Fruit fly (Drosophila melanogaster) whole organism, embryonic: Measurements from ENCODE around the gene CG7227.

Experiments
- B-H1 ChIP-seq: fragments of 200-800 bp; sonication (Bioruptor generic); IDR thresholded peaks from 3 replicates; pipeline ENCODE4 v1.3.6; 2022; ENCODE audit warnings: missing biosample characterization, missing genetic modification characterization
- CG10462 ChIP-seq: fragments of 200-800 bp; sonication (Bioruptor generic); optimal IDR thresholded peaks from 2 replicates; lab custom pipeline; 2016; ENCODE audit warnings: missing biosample characterization, missing genetic modification characterization
- CG10654 ChIP-seq: fragments of 200-800 bp; sonication (Bioruptor generic); optimal IDR thresholded peaks from 2 replicates; lab custom pipeline; 2016; ENCODE audit warnings: missing biosample characterization, missing genetic modification characterization
- CG12744 ChIP-seq: fragments of 200-800 bp; sonication (Bioruptor generic); optimal IDR thresholded peaks from 2 replicates; lab custom pipeline; 2016; ENCODE audit warnings: missing biosample characterization, missing genetic modification characterization
- CG12942 ChIP-seq: fragments of 200-800 bp; sonication (Bioruptor generic); optimal IDR thresholded peaks from 3 replicates; lab custom pipeline; 2016; ENCODE audit warnings: missing biosample characterization, missing genetic modification characterization
- CG13296 ChIP-seq: fragments of 200-800 bp; sonication (Bioruptor generic); optimal IDR thresholded peaks from 3 replicates; lab custom pipeline; 2018; ENCODE audit warnings: missing biosample characterization, mild to moderate bottlenecking, missing genetic modification characterization
- CG15073 ChIP-seq: fragments of 200-800 bp; sonication (Bioruptor generic); optimal IDR thresholded peaks from 2 replicates; lab custom pipeline; 2016; ENCODE audit warnings: missing biosample characterization, missing genetic modification characterization
- CG16813 ChIP-seq: fragments of 200-800 bp; sonication (Bioruptor generic); IDR thresholded peaks from 3 replicates; pipeline ENCODE4 v1.3.6; 2022; ENCODE audit warnings: missing biosample characterization, missing genetic modification characterization; ENCODE audit not compliant: partially characterized antibody
- CG18011 ChIP-seq: fragments of 200-800 bp; sonication (Bioruptor generic); optimal IDR thresholded peaks from 2 replicates; lab custom pipeline; 2017; ENCODE audit warnings: missing biosample characterization, missing genetic modification characterization, mild to moderate bottlenecking, moderate library complexity, missing genotype
- CG2129 ChIP-seq: fragments of 200-800 bp; sonication (Bioruptor generic); IDR thresholded peaks from 2 replicates; pipeline ENCODE4 v1.3.6; 2022; ENCODE audit warnings: missing biosample characterization, missing genetic modification characterization; ENCODE audit not compliant: partially characterized antibody
- CG2875 ChIP-seq: fragments of 200-800 bp; sonication (Bioruptor generic); optimal IDR thresholded peaks from 2 replicates; lab custom pipeline; 2017; ENCODE audit warnings: missing biosample characterization, mild to moderate bottlenecking, missing genetic modification characterization, missing genetic modification reagents
- CG31224 ChIP-seq: fragments of 200-800 bp; sonication (Bioruptor generic); IDR thresholded peaks from 2 replicates; pipeline ENCODE4 v1.3.6; 2022; ENCODE audit warnings: missing biosample characterization, missing genetic modification characterization
- CG32532 ChIP-seq: fragments of 200-800 bp; sonication (Bioruptor generic); IDR thresholded peaks from 2 replicates; pipeline ENCODE4 v1.3.6; 2022; ENCODE audit warnings: missing biosample characterization, missing genetic modification characterization
- CG5180 ChIP-seq: fragments of 200-800 bp; sonication (Bioruptor generic); optimal IDR thresholded peaks from 3 replicates; lab custom pipeline; 2017; ENCODE audit warnings: missing biosample characterization, missing genetic modification characterization, mild to moderate bottlenecking, moderate library complexity, missing genetic modification reagents
- CG9437 ChIP-seq: fragments of 200-800 bp; sonication (Bioruptor generic); optimal IDR thresholded peaks from 2 replicates; lab custom pipeline; 2018; ENCODE audit warnings: missing biosample characterization, mild to moderate bottlenecking, missing genetic modification characterization
- CG9797 ChIP-seq: fragments of 200-800 bp; sonication (Bioruptor generic); optimal IDR thresholded peaks from 3 replicates; lab custom pipeline; 2018; ENCODE audit warnings: missing biosample characterization, mild to moderate bottlenecking, missing genetic modification characterization
- Doc2 ChIP-seq: fragments of 200-800 bp; sonication (Bioruptor generic); IDR thresholded peaks from 2 replicates; pipeline ENCODE4 v1.3.6; 2022; ENCODE audit warnings: missing biosample characterization, missing genetic modification characterization
- Doc3 ChIP-seq: fragments of 200-800 bp; sonication (Bioruptor generic); IDR thresholded peaks from 3 replicates; pipeline ENCODE4 v1.3.6; 2022; ENCODE audit warnings: missing biosample characterization, missing genetic modification characterization; ENCODE audit not compliant: partially characterized antibody
- Drgx ChIP-seq: fragments of 200-800 bp; sonication (Bioruptor generic); IDR thresholded peaks from 2 replicates; pipeline ENCODE4 v1.3.6; 2022; ENCODE audit warnings: missing biosample characterization, missing genetic modification characterization
- Fer1 ChIP-seq: fragments of 200-800 bp; sonication (Bioruptor generic); optimal IDR thresholded peaks from 2 replicates; lab custom pipeline; 2017; ENCODE audit warnings: missing biosample characterization, mild to moderate bottlenecking, missing genetic modification characterization
- HLHmδ ChIP-seq: fragments of 200-800 bp; sonication (Bioruptor generic); optimal IDR thresholded peaks from 2 replicates; lab custom pipeline; 2018; ENCODE audit warnings: missing biosample characterization, mild to moderate bottlenecking, missing genetic modification characterization, moderate library complexity
- Hr3 ChIP-seq: fragments of 200-800 bp; sonication (Bioruptor generic); optimal IDR thresholded peaks from 3 replicates; lab custom pipeline; 2016; ENCODE audit warnings: missing biosample characterization, missing genetic modification characterization
- Jarid2 ChIP-seq: fragments of 200-800 bp; sonication (Bioruptor generic); optimal IDR thresholded peaks from 3 replicates; lab custom pipeline; 2017; ENCODE audit warnings: mild to moderate bottlenecking, missing biosample characterization, missing genetic modification reagents, missing genetic modification characterization
- Lim3 ChIP-seq: fragments of 200-800 bp; sonication (Bioruptor generic); IDR thresholded peaks from 2 replicates; pipeline ENCODE4 v1.3.6; 2022; ENCODE audit warnings: missing biosample characterization, missing genetic modification characterization
- MBD-R2 ChIP-seq: fragments of 200-800 bp; sonication (Bioruptor generic); IDR thresholded peaks from 2 replicates; pipeline ENCODE4 v1.3.6; 2022; ENCODE audit warnings: missing biosample characterization, missing genetic modification characterization
- Mes4 ChIP-seq: fragments of 200-800 bp; sonication (Bioruptor generic); optimal IDR thresholded peaks from 2 replicates; lab custom pipeline; 2016; ENCODE audit warnings: missing biosample characterization, missing genetic modification characterization
- NK7.1 ChIP-seq: fragments of 200-800 bp; sonication (Bioruptor generic); optimal IDR thresholded peaks from 3 replicates; lab custom pipeline; 2016; ENCODE audit warnings: missing biosample characterization, missing genetic modification characterization
- Pdp1 ChIP-seq, 2 experiments: fragments of 200-800 bp; sonication (Bioruptor generic); optimal IDR thresholded peaks; 3 replicates each; lab custom pipeline; 2016; ENCODE audit warnings: missing biosample characterization in 2 of 2, missing genetic modification characterization in 2 of 2, mild to moderate bottlenecking in 1 of 2, moderate library complexity in 1 of 2
- Poxn ChIP-seq: fragments of 200-800 bp; sonication (Bioruptor generic); IDR thresholded peaks from 2 replicates; pipeline ENCODE4 v1.3.6; 2022; ENCODE audit warnings: missing biosample characterization, missing genetic modification characterization
- ac ChIP-seq: fragments of 200-800 bp; sonication (Bioruptor generic); optimal IDR thresholded peaks from 3 replicates; lab custom pipeline; 2017; ENCODE audit warnings: missing biosample characterization, mild to moderate bottlenecking, missing genetic modification characterization
- al ChIP-seq: fragments of 200-800 bp; sonication (Bioruptor generic); IDR thresholded peaks from 2 replicates; pipeline ENCODE4 v1.3.6; 2022; ENCODE audit warnings: missing biosample characterization, missing genetic modification characterization
- bsh ChIP-seq, 2 experiments: fragments of 200-800 bp; sonication (Bioruptor generic); optimal IDR thresholded peaks; 2 replicates each; lab custom pipeline; 2017 to 2018; ENCODE audit warnings: mild to moderate bottlenecking in 2 of 2, missing biosample characterization in 2 of 2, missing genetic modification characterization in 2 of 2, moderate library complexity in 1 of 2
- chinmo ChIP-seq: fragments of 200-800 bp; sonication (Bioruptor generic); IDR thresholded peaks from 4 replicates; pipeline ENCODE4 v1.3.6; 2022; ENCODE audit warnings: missing biosample characterization, missing genetic modification characterization; ENCODE audit not compliant: partially characterized antibody
- danr ChIP-seq: fragments of 200-800 bp; sonication (Bioruptor generic); IDR thresholded peaks from 2 replicates; pipeline ENCODE4 v1.3.6; 2022; ENCODE audit warnings: missing biosample characterization, missing genetic modification characterization
- fd102C ChIP-seq: fragments of 200-800 bp; sonication (Bioruptor generic); optimal IDR thresholded peaks from 2 replicates; lab custom pipeline; 2018; ENCODE audit warnings: missing biosample characterization, mild to moderate bottlenecking, missing genetic modification characterization, moderate library complexity
- gcm ChIP-seq: fragments of 200-800 bp; sonication (Bioruptor generic); optimal IDR thresholded peaks from 2 replicates; lab custom pipeline; 2019; ENCODE audit warnings: missing biosample characterization, mild to moderate bottlenecking, missing genetic modification characterization, moderate library complexity
- gem ChIP-seq: fragments of 200-800 bp; sonication (Bioruptor generic); optimal IDR thresholded peaks from 2 replicates; lab custom pipeline; 2019; ENCODE audit warnings: missing biosample characterization, mild to moderate bottlenecking, missing genetic modification characterization, moderate library complexity
- jigr1 ChIP-seq: fragments of 200-800 bp; sonication (Bioruptor generic); IDR thresholded peaks from 3 replicates; pipeline ENCODE4 v1.3.6; 2022; ENCODE audit warnings: missing biosample characterization, missing genetic modification characterization
- kni ChIP-seq: fragments of 200-800 bp; sonication (Bioruptor generic); optimal IDR thresholded peaks from 3 replicates; lab custom pipeline; 2017; ENCODE audit warnings: mild to moderate bottlenecking, missing biosample characterization, missing genetic modification reagents, missing genetic modification characterization
- lab ChIP-seq: fragments of 200-800 bp; sonication (Bioruptor generic); optimal IDR thresholded peaks from 3 replicates; lab custom pipeline; 2017; ENCODE audit warnings: missing biosample characterization, missing genetic modification characterization, mild to moderate bottlenecking, moderate library complexity, missing genetic modification reagents
- nerfin-2 ChIP-seq: fragments of 200-800 bp; sonication (Bioruptor generic); IDR thresholded peaks from 2 replicates; pipeline ENCODE4 v1.3.6; 2022; ENCODE audit warnings: missing biosample characterization, missing genetic modification characterization; ENCODE audit not compliant: partially characterized antibody
- pfk ChIP-seq: fragments of 200-800 bp; sonication (Bioruptor generic); optimal IDR thresholded peaks from 2 replicates; lab custom pipeline; 2018; ENCODE audit warnings: missing biosample characterization, mild to moderate bottlenecking, missing genetic modification characterization, moderate library complexity
- pho ChIP-seq: fragments of 200-800 bp; sonication (Bioruptor generic); optimal IDR thresholded peaks from 2 replicates; lab custom pipeline; 2016; ENCODE audit warnings: missing biosample characterization, missing genetic modification characterization
- pum ChIP-seq: fragments of 200-800 bp; sonication (Bioruptor generic); optimal IDR thresholded peaks from 2 replicates; lab custom pipeline; 2016; ENCODE audit warnings: missing biosample characterization, missing genetic modification characterization
- sens-2 ChIP-seq: fragments of 200-800 bp; sonication (Bioruptor generic); IDR thresholded peaks from 2 replicates; pipeline ENCODE4 v1.3.6; 2022; ENCODE audit warnings: missing biosample characterization, missing genetic modification characterization
- sr ChIP-seq: fragments of 200-800 bp; sonication (Bioruptor generic); IDR thresholded peaks from 3 replicates; pipeline ENCODE4 v1.3.6; 2022; ENCODE audit warnings: missing biosample characterization, missing genetic modification characterization
- unc-4 ChIP-seq: fragments of 200-800 bp; sonication (Bioruptor generic); IDR thresholded peaks from 2 replicates; pipeline ENCODE4 v1.3.6; 2022; ENCODE audit warnings: missing biosample characterization, missing genetic modification characterization; ENCODE audit not compliant: partially characterized antibody
- zen ChIP-seq: fragments of 200-800 bp; sonication (Bioruptor generic); optimal IDR thresholded peaks from 3 replicates; lab custom pipeline; 2018; ENCODE audit warnings: missing biosample characterization, mild to moderate bottlenecking, missing genetic modification characterization, moderate library complexity
- zf30C ChIP-seq: fragments of 200-800 bp; sonication (Bioruptor generic); optimal IDR thresholded peaks from 3 replicates; lab custom pipeline; 2018; ENCODE audit warnings: missing biosample characterization, mild to moderate bottlenecking, missing genetic modification characterization

CG7227 gene

dm6 chr2L:8030693-8031210, 32.8 kb upstream of the CG7227 start, which contains the start of gene Cka (continued):
- TF ChIP-seq chinmo (GFP tag; lab: Robert Waterston, UW) (0 out of 4 replicates have a peak, but pooled peaks have one; percentile 6), CG10462 (GFP tag; lab: Kevin White, UChicago) (no peak), sens-2 (GFP tag; lab: Robert Waterston, UW) (no peak), pum (GFP tag; lab: Kevin White, UChicago) (no peak), lab (GFP tag; lab: Kevin White, UChicago) (peak; percentile 46), Lim3 (no peak), pfk (GFP tag; lab: Kevin White, UChicago) (peak; percentile 3), Pdp1 (GFP tag; optimal IDR thresholded peaks at IDR 0.05; lab: Kevin White, UChicago) (peak in 1 of 2 experiments; percentile 30), kni (peak; percentile 13), nerfin-2 (GFP tag; lab: Robert Waterston, UW) (no peak), CG2875 (GFP tag; lab: Kevin White, UChicago) (peak; percentile 20), Fer1 (peak; percentile 43), pho (GFP tag; lab: Kevin White, UChicago) (no peak), CG18011 (no peak), MBD-R2 (GFP tag; lab: Robert Waterston, UW) (peak; percentile 54; the same call in 1 of the 2 replicates), al (GFP tag; lab: Robert Waterston, UW) (no peak), CG12744 (GFP tag; lab: Kevin White, UChicago) (no peak), CG2129 (GFP tag; lab: Robert Waterston, UW) (no peak), CG12942 (GFP tag; lab: Kevin White, UChicago) (no peak), CG15073 (GFP tag; lab: Kevin White, UChicago) (no peak), danr (no peak), Jarid2 (GFP tag; lab: Kevin White, UChicago) (no peak), Mes4 (GFP tag; lab: Kevin White, UChicago) (no peak), CG31224 (GFP tag; lab: Robert Waterston, UW) (no peak), Doc2 (GFP tag; lab: Robert Waterston, UW) (no peak), gcm (GFP tag; lab: Kevin White, UChicago) (peak; percentile 44), ac (GFP tag; lab: Kevin White, UChicago) (peak; percentile 3), unc-4 (0 out of 2 replicates have a peak, but pooled peaks have one; percentile 11), gem (tag; lab: Kevin White, UChicago) (no peak), NK7.1 (no peak), sr (GFP tag; lab: Robert Waterston, UW) (0 out of 3 replicates have a peak, but pooled peaks have one; percentile 12), CG13296 (GFP tag; lab: Kevin White, UChicago) (peak; percentile 21), CG9437 (GFP tag; lab: Kevin White, UChicago) (no peak), CG10654 (GFP tag; lab: Kevin White, UChicago) (no peak), B-H1 (GFP tag; lab: Robert Waterston, UW) (no peak), Poxn (GFP tag; lab: Robert Waterston, UW) (no peak), bsh (GFP tag; optimal IDR thresholded peaks at IDR 0.05; lab: Kevin White, UChicago) (peak in 1 of 2 experiments; percentile 15), zen (tag; lab: Kevin White, UChicago) (peak; percentile 7), HLHmδ (peak; percentile 54), Doc3 (GFP tag; lab: Robert Waterston, UW) (no peak), CG5180 (GFP tag; lab: Kevin White, UChicago) (no peak), jigr1 (no peak), Drgx (GFP tag; lab: Robert Waterston, UW) (no peak), CG9797 (GFP tag; lab: Kevin White, UChicago) (peak; percentile 61), Hr3 (no peak), CG32532 (no peak), CG16813 (GFP tag; lab: Robert Waterston, UW) (no peak), fd102C (GFP tag; lab: Kevin White, UChicago) (no peak), zf30C (GFP tag; lab: Kevin White, UChicago) (peak; percentile 3)
